Fruit fly (Drosophila melanogaster): Measurements from ENCODE around the gene mtrm.
A peak's percentile ranks its signal among the peaks of the same experiment; 100 is the strongest.

The mtrm gene

DNA sequence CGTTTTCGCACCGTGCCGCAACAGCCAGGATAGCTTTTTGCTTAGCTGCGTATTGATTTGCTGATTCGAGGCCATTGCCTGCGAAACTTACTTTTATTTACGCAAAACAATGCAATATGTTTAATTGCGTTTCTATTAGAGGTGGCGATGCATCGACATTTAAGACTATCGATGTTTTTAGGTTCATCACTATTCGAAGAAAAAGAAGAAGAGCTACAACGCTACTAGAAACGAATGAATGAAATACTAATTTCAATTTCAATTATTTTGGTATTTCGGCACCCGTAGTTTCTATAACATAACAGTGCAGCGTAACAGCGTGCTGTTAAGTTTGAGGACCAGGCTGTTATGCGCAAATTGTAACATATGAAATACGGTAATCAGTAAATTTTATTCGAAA, 7.7 kb upstream of the mtrm start, which contains the start of the genes Tpt, mkg-p and CG13667 (continued):
- TF ChIP-seq pfk (GFP tag; optimal IDR thresholded peaks at IDR 0.05) (peak; percentile 85), CG12104 (GFP tag; optimal IDR thresholded peaks at IDR 0.05) (no peak), Hand (GFP tag; optimal IDR thresholded peaks at IDR 0.05) (no peak), ERR (GFP tag; optimal IDR thresholded peaks at IDR 0.05) (no peak), CG17802 (tag; optimal IDR thresholded peaks at IDR 0.05) (no peak), lola (GFP tag; optimal IDR thresholded peaks at IDR 0.05) (no peak), CG7556 (GFP tag; optimal IDR thresholded peaks at IDR 0.05) (no peak), nerfin-1 (tag; optimal IDR thresholded peaks at IDR 0.05) (peak; percentile 79), gcm (GFP tag; optimal IDR thresholded peaks at IDR 0.05) (no peak), Camta (GFP tag; optimal IDR thresholded peaks at IDR 0.05) (no peak), CG15479 (GFP tag; optimal IDR thresholded peaks at IDR 0.05) (no peak), CG17359 (tag; optimal IDR thresholded peaks at IDR 0.05) (no peak), usp (GFP tag; optimal IDR thresholded peaks at IDR 0.05) (no peak), CG11247 (GFP tag; IDR thresholded peaks at IDR 0.05) (no peak), abd-A (tag; optimal IDR thresholded peaks at IDR 0.05) (no peak), gt (GFP tag; IDR thresholded peaks at IDR 0.05) (no peak), cad (GFP tag; optimal IDR thresholded peaks at IDR 0.05) (no peak), Gug (GFP tag; IDR thresholded peaks at IDR 0.05) (no peak), p53 (GFP tag; optimal IDR thresholded peaks at IDR 0.05) (no peak), gsb (GFP tag; IDR thresholded peaks at IDR 0.05) (no peak), Hr51 (GFP tag; optimal IDR thresholded peaks at IDR 0.05) (no peak), Sry-β (GFP tag; optimal IDR thresholded peaks at IDR 0.05) (peak; percentile 52), gce (GFP tag; IDR thresholded peaks at IDR 0.05) (no peak), Hr3 (GFP tag; optimal IDR thresholded peaks at IDR 0.05) (no peak), Aef1 (GFP tag; IDR thresholded peaks at IDR 0.05) (no peak), CG7928 (GFP tag; optimal IDR thresholded peaks at IDR 0.05) (no peak), fd102C (GFP tag; optimal IDR thresholded peaks at IDR 0.05) (no peak), CG18262 (tag; optimal IDR thresholded peaks at IDR 0.05) (no peak), CG17186 (GFP tag; optimal IDR thresholded peaks at IDR 0.05) (peak; percentile 100), CG1233 (GFP tag; optimal IDR thresholded peaks at IDR 0.05) (no peak), CG17829 (tag; optimal IDR thresholded peaks at IDR 0.05) (peak; percentile 42), CG2129 (GFP tag; IDR thresholded peaks at IDR 0.05; ENCODE audit: partially characterized antibody) (peak; percentile 64), Usf (GFP tag; optimal IDR thresholded peaks at IDR 0.05) (no peak)

DNA sequence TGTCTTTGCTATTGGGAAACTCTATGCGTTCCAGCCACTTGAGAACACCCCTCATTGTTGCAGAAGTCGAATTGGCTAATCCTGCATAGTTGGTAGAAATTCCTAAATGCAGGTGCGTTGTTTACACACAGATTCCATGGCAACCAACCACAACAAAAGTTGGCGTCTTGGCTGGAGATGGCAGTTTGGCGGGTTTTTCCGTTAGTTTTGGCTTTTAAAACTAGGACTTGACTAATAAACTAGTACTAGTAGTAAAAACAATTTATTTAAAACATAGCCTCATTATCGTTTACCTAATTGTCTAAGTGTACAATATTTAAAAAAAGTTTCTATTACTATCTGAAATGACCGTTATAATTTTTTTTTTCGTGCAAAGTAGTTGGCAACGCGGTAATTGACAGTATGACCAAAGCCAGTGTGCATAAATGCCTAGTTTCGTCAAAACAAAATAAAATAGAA, 1.3 kb upstream of the mtrm start, which contains the start of gene Exo70:
Exo70 (plus strand) TSS at position 413 of the 459 bp plus-strand sequence.
- TF ChIP-seq gcm2 (GFP tag; optimal IDR thresholded peaks at IDR 0.05), result no peak
- no peak for TF ChIP-seq dm (GFP tag; optimal IDR thresholded peaks at IDR 0.05)
- no peak for TF ChIP-seq Hr78 (GFP tag; optimal IDR thresholded peaks at IDR 0.05)
- TF ChIP-seq pzg (GFP tag; optimal IDR thresholded peaks at IDR 0.05), result peak; percentile 51
- TF ChIP-seq CG10979 (tag; optimal IDR thresholded peaks at IDR 0.05), result peak; percentile 15
- TF ChIP-seq CG4730 (GFP tag; IDR thresholded peaks at IDR 0.05), result no peak
- peak; percentile 92 for TF ChIP-seq CG4854 (GFP tag; optimal IDR thresholded peaks at IDR 0.05)
- no peak for TF ChIP-seq CG12744 (GFP tag; optimal IDR thresholded peaks at IDR 0.05)
- TF ChIP-seq MBD-R2 (GFP tag; IDR thresholded peaks at IDR 0.05), result peak; percentile 56
- peak; percentile 23 for TF ChIP-seq Max (GFP tag; optimal IDR thresholded peaks at IDR 0.05)
- TF ChIP-seq Sin3A (optimal IDR thresholded peaks at IDR 0.05), result peak; percentile 62
- no peak for TF ChIP-seq CG1792 (GFP tag; optimal IDR thresholded peaks at IDR 0.05)
- peak; percentile 93 for TF ChIP-seq kah (GFP tag; optimal IDR thresholded peaks at IDR 0.05)
- peak in 1 of 2 experiments; percentile 47 for TF ChIP-seq tll (GFP tag; optimal IDR thresholded peaks at IDR 0.05)
- no peak for TF ChIP-seq gem (tag; optimal IDR thresholded peaks at IDR 0.05)
- TF ChIP-seq sc (optimal IDR thresholded peaks at IDR 0.05), result no peak
- no peak for TF ChIP-seq sc (GFP tag; optimal IDR thresholded peaks at IDR 0.05)
- TF ChIP-seq scrt (GFP tag; optimal IDR thresholded peaks at IDR 0.05), result peak; percentile 67
- TF ChIP-seq Ets65A (GFP tag), result no peak
- peak; percentile 90 for TF ChIP-seq sens (GFP tag)
